Worm (Caenorhabditis elegans): ENCODE data around the gene Y45G12B.2.

- TF ChIP-seq fos-1 (tag; optimal IDR thresholded peaks at IDR 0.05) (no peak), elt-3 (tag; optimal IDR thresholded peaks at IDR 0.05) (no peak), lin-39 (tag; optimal IDR thresholded peaks at IDR 0.05) (no peak), ceh-9 (tag; optimal IDR thresholded peaks at IDR 0.05) (no peak), daf-12 (tag; optimal IDR thresholded peaks at IDR 0.05) (no peak), elt-2 (tag; optimal IDR thresholded peaks at IDR 0.05) (no peak), nhr-12 (tag; optimal IDR thresholded peaks at IDR 0.05) (no peak), ama-1 (optimal IDR thresholded peaks at IDR 0.05) (no peak), R02D3.7 (tag; optimal IDR thresholded peaks at IDR 0.05) (no peak)
Measured at ce11 chrV:2677648-2678047, 16.9 kb upstream of the Y45G12B.2 start.

Measured in whole organism, L3 larva.